Worm (Caenorhabditis elegans) whole organism, early embryonic: ENCODE results near the gene Y55D5A.4.

Experiments used
- B0310.2 ChIP-seq: sonication (generic microtip); optimal IDR thresholded peaks from 2 replicates; lab custom pipeline; 2016; ENCODE audit warnings: mild to moderate bottlenecking, missing genetic modification characterization, missing compliant biosample characterization
- F13C5.2 ChIP-seq: sonication (generic microtip); optimal IDR thresholded peaks from 2 replicates; lab custom pipeline; 2017; ENCODE audit warnings: mild to moderate bottlenecking, missing genetic modification characterization, inconsistent platforms, missing compliant biosample characterization
- aly-1 ChIP-seq: sonication (generic microtip); optimal IDR thresholded peaks from 2 replicates; lab custom pipeline; 2016; ENCODE audit warnings: missing genetic modification characterization, missing compliant biosample characterization
- ama-1 ChIP-seq: fragments of 150-350 bp; optimal IDR thresholded peaks from 2 replicates; lab custom pipeline; 2014
- ceh-13 ChIP-seq: fragments of 200-800 bp; sonication (Bioruptor generic); optimal IDR thresholded peaks from 2 replicates; lab custom pipeline; 2018; ENCODE audit warnings: mild to moderate bottlenecking, missing genetic modification characterization, missing compliant biosample characterization
- ceh-36 ChIP-seq: sonication (generic microtip); optimal IDR thresholded peaks from 2 replicates; lab custom pipeline; 2016; ENCODE audit warnings: missing genetic modification characterization, inconsistent platforms, missing compliant biosample characterization
- ets-7 ChIP-seq: sonication (generic microtip); optimal IDR thresholded peaks from 2 replicates; lab custom pipeline; 2016; ENCODE audit warnings: missing genotype, missing genetic modification characterization, missing compliant biosample characterization
- flt-1 ChIP-seq: fragments of 200-800 bp; sonication (Bioruptor generic); IDR thresholded peaks from 2 replicates; pipeline ENCODE4 v1.3.6; 2022; ENCODE audit warnings: missing genetic modification characterization, missing compliant biosample characterization
- hmbx-1 ChIP-seq: sonication (generic microtip); optimal IDR thresholded peaks from 2 replicates; lab custom pipeline; 2016; ENCODE audit warnings: mild to moderate bottlenecking, missing genetic modification characterization, missing compliant biosample characterization
- hmg-4 ChIP-seq: fragments of 200-800 bp; sonication (Bioruptor generic); optimal IDR thresholded peaks from 2 replicates; lab custom pipeline; 2018; ENCODE audit warnings: mild to moderate bottlenecking, missing genetic modification characterization, missing compliant biosample characterization
- hnd-1 ChIP-seq: sonication (generic microtip); optimal IDR thresholded peaks from 2 replicates; lab custom pipeline; 2016; ENCODE audit warnings: missing genetic modification characterization, missing compliant biosample characterization
- pes-1 ChIP-seq: fragments of 200-800 bp; sonication (Bioruptor generic); IDR thresholded peaks from 2 replicates; pipeline ENCODE4 v1.3.6; 2022; ENCODE audit warnings: missing genetic modification reagents, missing genetic modification characterization, missing compliant biosample characterization
- scrt-1 ChIP-seq: fragments of 200-800 bp; sonication (Bioruptor generic); IDR thresholded peaks from 2 replicates; pipeline ENCODE4 v1.3.6; 2022; ENCODE audit warnings: missing genetic modification characterization, missing compliant biosample characterization
- sea-1 ChIP-seq: fragments of 200-800 bp; sonication (Bioruptor generic); conservative IDR thresholded peaks from 2 replicates; pipeline ENCODE4 v1.3.6; 2022; ENCODE audit warnings: missing genetic modification characterization, missing compliant biosample characterization
- tbx-11 ChIP-seq: fragments of 200-800 bp; sonication (Bioruptor generic); IDR thresholded peaks from 2 replicates; pipeline ENCODE4 v1.3.6; 2022; ENCODE audit warnings: missing genetic modification characterization, missing compliant biosample characterization
- tbx-37 ChIP-seq: fragments of 200-800 bp; sonication (Bioruptor generic); conservative IDR thresholded peaks from 2 replicates; pipeline ENCODE4 v1.3.6; 2022; ENCODE audit warnings: missing genetic modification reagents, missing genetic modification characterization, missing compliant biosample characterization
- tra-4 ChIP-seq: sonication (generic microtip); optimal IDR thresholded peaks from 2 replicates; lab custom pipeline; 2017; ENCODE audit warnings: missing genetic modification characterization, missing compliant biosample characterization

The Y55D5A.4 gene

ce11 chrIII:2989957-2990356, at the start of gene Y55D5A.4:
Gene Y55D5A.4, minus strand, starts transcription at chrIII:2990057.
- TF ChIP-seq hmg-4 (GFP tag; lab: Kevin White, UChicago) = no peak
- TF ChIP-seq tbx-11 = no peak

DNA sequence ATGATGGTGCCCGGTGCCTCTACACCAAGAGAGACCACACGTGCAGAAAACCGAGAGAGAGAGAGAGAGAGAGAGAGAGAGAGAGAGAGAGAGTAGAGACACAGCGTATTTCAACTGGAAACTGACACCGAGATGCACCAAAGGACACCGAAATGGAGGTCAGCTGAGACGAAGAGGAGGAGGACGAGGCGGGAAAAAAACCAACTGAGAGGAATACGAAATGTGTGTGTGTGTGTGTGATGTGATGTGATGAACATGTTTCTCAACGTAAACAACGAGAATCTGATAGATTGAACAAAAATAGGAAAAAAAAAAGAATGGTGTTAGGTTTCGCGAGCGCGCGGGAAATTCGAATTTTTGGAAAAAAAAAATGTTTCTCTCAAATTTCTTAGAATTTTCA, 47.5 kb upstream of the Y55D5A.4 start:
- no peak for TF ChIP-seq hmbx-1
- no peak for TF ChIP-seq aly-1
- TF ChIP-seq tra-4 (tag; lab: Kevin White, UChicago) = no peak
- TF ChIP-seq flt-1 = no peak
- no peak for TF ChIP-seq tbx-11

ce11 chrIII:3035977-3036376, 46.1 kb upstream of the Y55D5A.4 start:
- TF ChIP-seq scrt-1 (no peak), ceh-36 (tag; lab: Kevin White, UChicago) (no peak)

DNA sequence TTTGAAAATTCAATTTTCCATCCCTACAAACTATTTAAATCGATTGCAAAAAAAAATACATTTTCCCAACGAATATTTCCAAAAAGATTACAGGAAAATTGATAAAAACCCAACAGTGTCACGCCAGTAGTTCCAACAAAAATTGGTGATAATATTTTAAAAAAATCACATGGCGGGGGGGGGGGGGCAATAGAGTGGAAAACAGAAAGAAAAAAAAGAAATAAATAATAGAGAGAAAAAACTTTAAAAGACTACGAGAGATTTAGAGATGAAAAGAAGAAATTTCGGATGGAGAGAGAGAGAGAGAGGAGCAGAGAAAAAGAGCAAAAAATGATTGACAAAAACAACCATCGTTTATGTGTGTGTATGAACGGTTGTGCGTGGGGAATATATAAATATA, 44.6 kb upstream of the Y55D5A.4 start:
- TF ChIP-seq scrt-1 = no peak
- no peak for TF ChIP-seq tbx-37
- TF ChIP-seq flt-1 = no peak
- TF ChIP-seq B0310.2 (tag; lab: Kevin White, UChicago) = no peak
- TF ChIP-seq F13C5.2 = no peak
- no peak for TF ChIP-seq pes-1
- no peak for TF ChIP-seq ceh-36 (tag; lab: Kevin White, UChicago)
- TF ChIP-seq hnd-1 (tag; lab: Kevin White, UChicago) = no peak
- TF ChIP-seq ama-1 = no peak

DNA sequence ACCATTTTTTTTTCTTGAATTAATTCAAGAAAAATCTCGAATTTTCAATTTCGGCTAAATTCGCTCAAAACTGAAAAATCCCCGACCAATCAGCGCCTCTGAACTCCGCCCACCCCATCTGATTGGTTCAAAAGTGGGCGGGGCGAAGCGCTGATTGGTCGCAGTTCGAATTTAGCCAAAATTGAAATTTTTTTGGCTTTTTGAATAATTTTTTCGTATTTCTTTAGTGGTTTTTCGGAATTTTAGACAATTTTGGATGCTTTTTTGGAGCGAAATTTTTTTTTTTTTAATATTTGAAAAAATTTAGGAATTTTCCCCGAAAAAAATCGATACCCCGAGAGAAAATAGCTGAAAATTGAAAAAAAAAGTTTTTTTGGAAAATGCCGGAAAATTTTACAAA, 44.1 kb upstream of the Y55D5A.4 start:
- TF ChIP-seq hnd-1 (tag; lab: Kevin White, UChicago) = no peak
- no peak for TF ChIP-seq ets-7
- no peak for TF ChIP-seq ceh-36 (tag; lab: Kevin White, UChicago)
- TF ChIP-seq aly-1 = no peak
- no peak for TF ChIP-seq tbx-37
- no peak for TF ChIP-seq pes-1
- no peak for TF ChIP-seq ama-1
- no peak for TF ChIP-seq flt-1

- TF ChIP-seq ama-1 = no peak
- TF ChIP-seq F13C5.2 = no peak
- TF ChIP-seq tbx-11 = no peak
- TF ChIP-seq ceh-36 (tag; lab: Kevin White, UChicago) = no peak
- no peak for TF ChIP-seq ceh-13 (GFP tag; lab: Kevin White, UChicago)
- TF ChIP-seq tbx-37 = no peak
- TF ChIP-seq hmbx-1 = no peak
- TF ChIP-seq ets-7 = no peak
- no peak for TF ChIP-seq sea-1 (GFP tag; lab: Robert Waterston, UW)
- no peak for TF ChIP-seq pes-1
- no peak for TF ChIP-seq tra-4 (tag; lab: Kevin White, UChicago)
- TF ChIP-seq scrt-1 = no peak
- no peak for TF ChIP-seq hnd-1 (tag; lab: Kevin White, UChicago)
- no peak for TF ChIP-seq B0310.2 (tag; lab: Kevin White, UChicago)
- no peak for TF ChIP-seq flt-1
- TF ChIP-seq hmg-4 (GFP tag; lab: Kevin White, UChicago) = no peak
- TF ChIP-seq aly-1 = no peak
These were observed 43.6 kb upstream of the Y55D5A.4 start for ce11 chrIII:3033507-3033906.

ce11 chrIII:3031017-3031756, 41.3 kb upstream of the Y55D5A.4 start:
- TF ChIP-seq tbx-37 (no peak), hmbx-1 (no peak), hnd-1 (tag; lab: Kevin White, UChicago) (no peak), F13C5.2 (no peak), aly-1 (no peak), ama-1 (no peak), ets-7 (no peak), tra-4 (tag; lab: Kevin White, UChicago) (no peak), scrt-1 (no peak), tbx-11 (no peak), pes-1 (no peak), B0310.2 (tag; lab: Kevin White, UChicago) (no peak), flt-1 (no peak), ceh-36 (tag; lab: Kevin White, UChicago) (no peak), sea-1 (GFP tag; lab: Robert Waterston, UW) (no peak), hmg-4 (GFP tag; lab: Kevin White, UChicago) (no peak)

- TF ChIP-seq hmg-4 (GFP tag; lab: Kevin White, UChicago) (no peak), ceh-13 (GFP tag; lab: Kevin White, UChicago) (no peak), tbx-11 (no peak), ets-7 (no peak), tra-4 (tag; lab: Kevin White, UChicago) (no peak), ceh-36 (tag; lab: Kevin White, UChicago) (no peak), tbx-37 (no peak), B0310.2 (tag; lab: Kevin White, UChicago) (no peak), flt-1 (no peak), F13C5.2 (no peak), hnd-1 (tag; lab: Kevin White, UChicago) (no peak), ama-1 (no peak), sea-1 (GFP tag; lab: Robert Waterston, UW) (no peak), hmbx-1 (no peak), pes-1 (no peak), aly-1 (no peak), scrt-1 (no peak)
These were observed 40.0 kb upstream of the Y55D5A.4 start for ce11 chrIII:3029822-3030221.

ce11 chrIII:3026679-3027078, 36.8 kb upstream of the Y55D5A.4 start:
- TF ChIP-seq hnd-1 (tag; lab: Kevin White, UChicago) = no peak
- TF ChIP-seq tra-4 (tag; lab: Kevin White, UChicago) = no peak
- TF ChIP-seq ama-1 = no peak
- TF ChIP-seq tbx-11 = no peak
- no peak for TF ChIP-seq tbx-37
- TF ChIP-seq scrt-1 = no peak
- TF ChIP-seq F13C5.2 = no peak
- TF ChIP-seq hmbx-1 = no peak
- no peak for TF ChIP-seq ets-7
- no peak for TF ChIP-seq flt-1
- TF ChIP-seq ceh-36 (tag; lab: Kevin White, UChicago) = no peak
- no peak for TF ChIP-seq sea-1 (GFP tag; lab: Robert Waterston, UW)
- no peak for TF ChIP-seq hmg-4 (GFP tag; lab: Kevin White, UChicago)
- TF ChIP-seq pes-1 = no peak
